Worm (Caenorhabditis elegans) whole organism, L3 larva: ENCODE data around the gene srab-4.

Source experiments
- ceh-82 ChIP-seq: fragments of 150-350 bp; optimal IDR thresholded peaks from 2 replicates; lab custom pipeline; 2014; ENCODE audit warnings: missing biosample characterization, missing genetic modification characterization
- daf-12 ChIP-seq: fragments of 150-350 bp; optimal IDR thresholded peaks from 2 replicates; lab custom pipeline; 2014; ENCODE audit warnings: missing biosample characterization, missing genetic modification reagents, missing genetic modification characterization
- egl-27 ChIP-seq: sonication (generic microtip); optimal IDR thresholded peaks from 4 replicates; lab custom pipeline; 2017; ENCODE audit warnings: missing biosample characterization, missing genetic modification reagents, missing genetic modification characterization
- eor-1 ChIP-seq, 2 experiments: fragments of 150-350 bp; optimal IDR thresholded peaks; 2 replicates each; lab custom pipeline; 2014 to 2018; ENCODE audit warnings: missing biosample characterization in 2 of 2, missing genetic modification characterization in 2 of 2
- nhr-11 ChIP-seq: fragments of 150-350 bp; optimal IDR thresholded peaks from 2 replicates; lab custom pipeline; 2014; ENCODE audit warnings: missing biosample characterization, missing genetic modification characterization
- nhr-12 ChIP-seq: fragments of 150-350 bp; optimal IDR thresholded peaks from 2 replicates; lab custom pipeline; 2014; ENCODE audit warnings: missing biosample characterization, missing genetic modification characterization
- nhr-77 ChIP-seq: fragments of 150-350 bp; optimal IDR thresholded peaks from 2 replicates; lab custom pipeline; 2014; ENCODE audit warnings: missing biosample characterization, missing genetic modification characterization
- pha-4 ChIP-seq: fragments of 150-350 bp; optimal IDR thresholded peaks from 2 replicates; lab custom pipeline; 2014; ENCODE audit warnings: missing biosample characterization, missing genetic modification reagents, missing genetic modification characterization
- unc-62 ChIP-seq: fragments of 150-350 bp; sonication (generic microtip); optimal IDR thresholded peaks from 4 replicates; lab custom pipeline; 2014; ENCODE audit warnings: missing biosample characterization, missing genetic modification reagents, missing genetic modification characterization

ce11 chrV:7007307-7007706, 3.4 kb downstream of the srab-4 start, which contains the start of gene drd-10:
- no peak for TF ChIP-seq pha-4 (tag; lab: Kevin White, UChicago)
- TF ChIP-seq nhr-11 (tag; lab: Kevin White, UChicago), result no peak
- no peak for TF ChIP-seq ceh-82
- no peak for TF ChIP-seq eor-1 (tag; optimal IDR thresholded peaks at IDR 0.05; lab: Kevin White, UChicago)
- no peak for TF ChIP-seq egl-27 (tag; lab: Kevin White, UChicago)
- TF ChIP-seq nhr-77 (tag; lab: Kevin White, UChicago), result no peak
- no peak for TF ChIP-seq unc-62 (GFP tag; lab: Kevin White, UChicago)
- TF ChIP-seq nhr-12 (tag; lab: Kevin White, UChicago), result no peak
- TF ChIP-seq daf-12 (tag; lab: Kevin White, UChicago), result no peak
